Worm (Caenorhabditis elegans): ENCODE results near the gene lsy-2.

DNA sequence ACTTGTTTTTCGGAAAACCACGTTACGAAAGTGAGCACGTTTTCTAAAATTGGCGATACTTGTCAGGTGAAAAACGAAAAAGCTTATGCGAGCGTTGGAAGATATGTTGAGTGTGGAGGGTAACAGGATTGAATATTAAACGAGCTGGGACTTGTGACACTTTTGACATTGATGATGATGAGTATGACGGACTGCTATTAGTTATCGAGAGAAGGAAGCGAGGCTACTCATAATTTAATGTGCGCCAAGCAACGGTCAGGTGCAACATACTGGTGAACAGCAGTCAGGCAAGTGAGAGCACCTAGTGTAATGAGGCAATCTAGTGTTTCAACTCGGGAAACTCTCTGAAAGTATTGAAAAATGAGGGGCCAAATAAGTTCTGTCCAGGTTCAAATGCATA lies 39.3 kb upstream of the lsy-2 start:
- TF ChIP-seq elt-3 (tag; optimal IDR thresholded peaks at IDR 0.05) (no peak), zag-1 (tag; optimal IDR thresholded peaks at IDR 0.05) (no peak), nhr-77 (tag; optimal IDR thresholded peaks at IDR 0.05) (no peak), lin-39 (tag; optimal IDR thresholded peaks at IDR 0.05) (no peak), ama-1 (optimal IDR thresholded peaks at IDR 0.05) (no peak), unc-62 (GFP tag; optimal IDR thresholded peaks at IDR 0.05) (no peak), fkh-10 (GFP tag; optimal IDR thresholded peaks at IDR 0.05) (no peak), unc-39 (tag; optimal IDR thresholded peaks at IDR 0.05) (no peak), nhr-237 (tag; optimal IDR thresholded peaks at IDR 0.05) (no peak), mml-1 (tag; optimal IDR thresholded peaks at IDR 0.05) (no peak), skn-1 (tag; optimal IDR thresholded peaks at IDR 0.05) (no peak)
